Worm (Caenorhabditis elegans): ENCODE data around the gene ZK945.4.

The ZK945.4 gene

DNA sequence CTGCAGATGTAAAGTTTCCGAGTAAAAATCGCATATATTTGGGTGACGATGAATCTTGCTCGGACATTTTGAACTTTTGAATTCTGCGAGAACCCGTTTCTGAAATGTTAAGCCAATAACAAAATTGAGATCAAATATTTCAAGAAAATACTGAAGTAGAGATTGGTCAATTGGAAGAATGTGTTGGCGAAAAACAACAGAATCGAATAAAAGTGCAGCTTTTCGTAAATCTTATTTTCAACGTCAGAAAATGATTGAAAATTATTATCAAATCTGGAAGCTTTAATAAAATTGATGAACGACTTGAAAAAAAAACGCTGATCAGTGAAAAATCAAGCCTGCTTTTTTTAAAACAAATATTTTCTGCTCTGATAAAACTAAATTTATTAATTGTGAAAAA, 21.9 kb upstream of the ZK945.4 start, which contains the start of gene F27E5.8:
TSS of gene F27E5.8 (minus strand) at position 101 of the 400 bp plus-strand sequence.
- no peak for TF ChIP-seq fkh-6 (tag; optimal IDR thresholded peaks at IDR 0.05)
- TF ChIP-seq C38D4.7 (GFP tag; optimal IDR thresholded peaks at IDR 0.05) = no peak
- no peak for TF ChIP-seq ttx-3 (tag; optimal IDR thresholded peaks at IDR 0.05)
- TF ChIP-seq hlh-8 (tag; optimal IDR thresholded peaks at IDR 0.05) = no peak
- TF ChIP-seq pax-1 (tag; optimal IDR thresholded peaks at IDR 0.05) = no peak
- TF ChIP-seq rnt-1 (tag; optimal IDR thresholded peaks at IDR 0.05) = no peak
- TF ChIP-seq sdc-2 (tag; optimal IDR thresholded peaks at IDR 0.05) = no peak
- no peak for TF ChIP-seq npax-4 (tag; optimal IDR thresholded peaks at IDR 0.05)
- TF ChIP-seq C08G9.2 (tag; optimal IDR thresholded peaks at IDR 0.05) = no peak
- no peak for TF ChIP-seq ceh-2 (tag; optimal IDR thresholded peaks at IDR 0.05)
- no peak for TF ChIP-seq ceh-48 (tag; optimal IDR thresholded peaks at IDR 0.05)

DNA sequence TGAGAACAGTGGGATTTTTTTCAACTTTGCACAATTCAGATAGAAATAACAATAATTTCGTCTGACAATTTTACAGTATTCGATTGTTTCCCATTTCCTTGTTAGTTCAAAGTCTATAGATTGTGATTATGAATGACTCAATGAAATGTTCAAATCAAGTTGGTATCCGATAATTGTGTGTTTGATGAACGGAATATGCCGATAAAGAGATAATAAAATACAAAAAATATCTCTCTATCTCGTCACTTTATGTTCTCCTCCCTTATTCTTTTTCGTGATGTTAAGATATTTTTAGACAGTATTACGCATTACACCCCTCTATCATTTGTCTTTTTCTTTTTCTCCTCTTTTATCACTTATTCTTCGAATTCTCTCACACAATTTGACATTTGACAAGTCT, 17.0 kb upstream of the ZK945.4 start, which contains the start of gene F27E5.7:
TSS of gene F27E5.7 (plus strand) at position 301 of the 400 bp plus-strand sequence.
- no peak for TF ChIP-seq ama-1 (optimal IDR thresholded peaks at IDR 0.05)
- no peak for TF ChIP-seq sox-4 (tag; optimal IDR thresholded peaks at IDR 0.05)
- no peak for TF ChIP-seq K09A11.1 (tag; optimal IDR thresholded peaks at IDR 0.05; ENCODE audit: insufficient read depth)
- TF ChIP-seq ttx-3 (tag; optimal IDR thresholded peaks at IDR 0.05) = no peak
- TF ChIP-seq syd-9 (tag; optimal IDR thresholded peaks at IDR 0.05) = no peak
- no peak for TF ChIP-seq ceh-9 (tag; optimal IDR thresholded peaks at IDR 0.05)
- TF ChIP-seq elt-2 (tag; optimal IDR thresholded peaks at IDR 0.05) = no peak
- no peak for TF ChIP-seq dmd-4 (tag; optimal IDR thresholded peaks at IDR 0.05; ENCODE audit: borderline replicate concordance)
- TF ChIP-seq F13H6.1 (tag; optimal IDR thresholded peaks at IDR 0.05) = no peak
- TF ChIP-seq sox-2 (GFP tag; IDR thresholded peaks at IDR 0.05) = no peak
- TF ChIP-seq unc-42 (tag; optimal IDR thresholded peaks at IDR 0.05) = no peak
- TF ChIP-seq Y22D7AL.16 (tag; optimal IDR thresholded peaks at IDR 0.05) = no peak
- TF ChIP-seq lin-11 (tag; optimal IDR thresholded peaks at IDR 0.05) = no peak

DNA sequence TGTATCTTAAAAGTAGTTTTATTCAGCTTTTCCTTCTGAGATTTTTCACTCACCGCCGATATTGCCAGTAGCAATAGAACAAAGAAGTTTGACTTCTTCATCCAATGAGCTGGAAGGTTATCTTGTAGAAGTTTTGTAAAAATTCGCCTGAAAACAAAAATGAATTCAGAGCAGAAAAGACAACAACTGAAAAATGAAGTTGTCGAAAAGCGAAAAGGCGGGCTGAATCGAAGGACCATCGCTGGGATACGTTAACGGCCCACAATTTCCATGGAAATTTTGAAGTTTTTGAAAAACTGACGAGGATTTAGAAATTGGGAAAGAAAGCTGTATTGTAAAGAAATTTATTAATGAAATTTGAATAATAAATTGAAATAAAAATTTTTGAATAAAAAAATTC, 16.2 kb upstream of the ZK945.4 start, which contains the start of gene lov-1:
TSS of gene lov-1 (minus strand) at position 101 of the 400 bp plus-strand sequence.
- TF ChIP-seq pag-3 (tag; optimal IDR thresholded peaks at IDR 0.05; ENCODE audit: borderline replicate concordance) (no peak), ceh-22 (tag; optimal IDR thresholded peaks at IDR 0.05) (no peak), tbx-7 (tag; optimal IDR thresholded peaks at IDR 0.05) (no peak), ceh-14 (tag; optimal IDR thresholded peaks at IDR 0.05) (no peak), pat-9 (tag; optimal IDR thresholded peaks at IDR 0.05) (no peak), rnt-1 (tag; optimal IDR thresholded peaks at IDR 0.05) (no peak), dmd-4 (tag; optimal IDR thresholded peaks at IDR 0.05; ENCODE audit: borderline replicate concordance) (no peak), madf-2 (tag; optimal IDR thresholded peaks at IDR 0.05) (no peak), fkh-10 (GFP tag; optimal IDR thresholded peaks at IDR 0.05) (no peak), unc-86 (tag; optimal IDR thresholded peaks at IDR 0.05) (no peak), hlh-30 (tag; optimal IDR thresholded peaks at IDR 0.05; ENCODE audit: insufficient read depth) (no peak), F13H6.1 (tag; optimal IDR thresholded peaks at IDR 0.05) (no peak), hlh-15 (tag; optimal IDR thresholded peaks at IDR 0.05) (no peak), pax-1 (tag; optimal IDR thresholded peaks at IDR 0.05) (no peak), nhr-11 (tag; optimal IDR thresholded peaks at IDR 0.05) (no peak), ceh-2 (tag; optimal IDR thresholded peaks at IDR 0.05) (no peak)

DNA sequence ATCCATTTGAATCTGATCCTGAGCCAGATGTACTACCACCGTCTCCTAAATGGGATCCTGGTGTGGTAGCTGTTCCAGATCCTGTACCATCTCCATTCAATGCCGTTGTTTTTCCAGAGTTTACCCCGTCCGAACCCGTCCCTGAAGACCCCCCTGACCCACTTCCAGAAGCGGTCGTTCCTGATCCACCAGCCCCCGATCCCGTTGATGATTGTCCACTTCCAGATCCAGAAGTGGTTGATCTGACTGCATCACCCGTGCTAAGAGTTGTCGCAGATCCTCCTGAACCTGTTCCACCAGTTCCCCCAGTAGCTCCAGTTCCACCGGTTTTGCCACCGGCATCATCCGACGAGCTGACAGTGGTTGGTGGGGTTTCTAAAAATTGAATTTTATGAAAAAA, 11.2 kb upstream of the ZK945.4 start:
- TF ChIP-seq ceh-2 (tag; optimal IDR thresholded peaks at IDR 0.05) = no peak
- no peak for TF ChIP-seq tbx-2 (tag; optimal IDR thresholded peaks at IDR 0.05)
- TF ChIP-seq rnt-1 (tag; optimal IDR thresholded peaks at IDR 0.05) = no peak
- TF ChIP-seq pqm-1 (tag; optimal IDR thresholded peaks at IDR 0.05) = no peak
- TF ChIP-seq ttx-3 (tag; optimal IDR thresholded peaks at IDR 0.05) = no peak
- no peak for TF ChIP-seq ceh-24 (tag; optimal IDR thresholded peaks at IDR 0.05)
- TF ChIP-seq ceh-30 (tag; optimal IDR thresholded peaks at IDR 0.05) = no peak
- TF ChIP-seq ceh-48 (tag; optimal IDR thresholded peaks at IDR 0.05) = no peak
- no peak for TF ChIP-seq ets-4 (tag; optimal IDR thresholded peaks at IDR 0.05)
- TF ChIP-seq elt-4 (tag; optimal IDR thresholded peaks at IDR 0.05) = no peak
- no peak for TF ChIP-seq hlh-13 (GFP tag; optimal IDR thresholded peaks at IDR 0.05)
- no peak for TF ChIP-seq dve-1 (tag; optimal IDR thresholded peaks at IDR 0.05)
- no peak for TF ChIP-seq K09A11.1 (tag; optimal IDR thresholded peaks at IDR 0.05; ENCODE audit: insufficient read depth)
- no peak for TF ChIP-seq pros-1 (tag; optimal IDR thresholded peaks at IDR 0.05)
- TF ChIP-seq pha-2 (tag; optimal IDR thresholded peaks at IDR 0.05) = no peak
- TF ChIP-seq sdc-2 (tag; optimal IDR thresholded peaks at IDR 0.05) = no peak
- no peak for TF ChIP-seq tbx-7 (tag; optimal IDR thresholded peaks at IDR 0.05)
